Worm (Caenorhabditis elegans) whole organism, young adult: ENCODE results near the gene slc-17.3.

Experiments
- B0019.2 ChIP-seq: fragments of 200-800 bp; sonication (Bioruptor generic); conservative IDR thresholded peaks from 2 replicates; pipeline ENCODE4 v1.3.6; 2022; ENCODE audit warnings: missing genetic modification reagents, missing genetic modification characterization, missing compliant biosample characterization
- B0336.3 ChIP-seq: fragments of 200-800 bp; sonication (Bioruptor generic); IDR thresholded peaks from 2 replicates; pipeline ENCODE4 v1.3.6; 2022; ENCODE audit warnings: missing genetic modification characterization, missing compliant biosample characterization
- C06A6.2 ChIP-seq: fragments of 200-800 bp; sonication (Bioruptor generic); conservative IDR thresholded peaks from 2 replicates; pipeline ENCODE4 v1.3.6; 2022; ENCODE audit warnings: missing genetic modification characterization, missing compliant biosample characterization
- F33H1.4 ChIP-seq: fragments of 200-800 bp; sonication (Bioruptor generic); IDR thresholded peaks from 2 replicates; pipeline ENCODE4 v1.3.6; 2022; ENCODE audit warnings: missing genetic modification reagents, missing genetic modification characterization, missing compliant biosample characterization
- F39B2.1 ChIP-seq: fragments of 200-800 bp; sonication (Bioruptor generic); IDR thresholded peaks from 2 replicates; pipeline ENCODE4 v1.3.6; 2022; ENCODE audit warnings: missing genetic modification reagents, missing genetic modification characterization, missing compliant biosample characterization
- F57A8.1 ChIP-seq: fragments of 200-800 bp; sonication (Bioruptor generic); optimal IDR thresholded peaks from 2 replicates; lab custom pipeline; 2018; ENCODE audit warnings: mild to moderate bottlenecking, missing genetic modification characterization, moderate library complexity, missing compliant biosample characterization
- K12H6.12 ChIP-seq: fragments of 200-800 bp; sonication (Bioruptor generic); optimal IDR thresholded peaks from 2 replicates; lab custom pipeline; 2018; ENCODE audit warnings: mild to moderate bottlenecking, missing genetic modification characterization, missing compliant biosample characterization
- T07F8.4 ChIP-seq: sonication (generic microtip); optimal IDR thresholded peaks from 2 replicates; lab custom pipeline; 2016; ENCODE audit warnings: mild to moderate bottlenecking, missing genetic modification characterization, moderate library complexity, missing compliant biosample characterization
- Y53G8AR.9 ChIP-seq: fragments of 200-800 bp; sonication (Bioruptor generic); conservative IDR thresholded peaks from 2 replicates; pipeline ENCODE4 v1.3.6; 2022; ENCODE audit warnings: missing genetic modification reagents, missing genetic modification characterization, missing compliant biosample characterization
- Y56A3A.18 ChIP-seq: fragments of 200-800 bp; sonication (Bioruptor generic); IDR thresholded peaks from 2 replicates; pipeline ENCODE4 v1.3.6; 2022; ENCODE audit warnings: missing genetic modification reagents, missing genetic modification characterization, missing compliant biosample characterization
- aptf-2 ChIP-seq: fragments of 200-800 bp; sonication (Bioruptor generic); conservative IDR thresholded peaks from 2 replicates; pipeline ENCODE4 v1.3.6; 2022; ENCODE audit warnings: missing genetic modification reagents, missing genetic modification characterization, missing compliant biosample characterization
- athp-1 ChIP-seq: sonication (generic microtip); optimal IDR thresholded peaks from 2 replicates; lab custom pipeline; 2017; ENCODE audit warnings: mild to moderate bottlenecking, missing genetic modification characterization, missing compliant biosample characterization
- bed-2 ChIP-seq: fragments of 200-800 bp; sonication (Bioruptor generic); IDR thresholded peaks from 2 replicates; pipeline ENCODE4 v1.3.6; 2022; ENCODE audit warnings: missing genetic modification reagents, missing genetic modification characterization, missing compliant biosample characterization
- ccch-3 ChIP-seq: fragments of 200-800 bp; sonication (Bioruptor generic); optimal IDR thresholded peaks from 2 replicates; lab custom pipeline; 2018; ENCODE audit warnings: mild to moderate bottlenecking, missing genetic modification characterization, missing compliant biosample characterization
- ceh-27 ChIP-seq: fragments of 200-800 bp; sonication (Bioruptor generic); optimal IDR thresholded peaks from 2 replicates; lab custom pipeline; 2018; ENCODE audit warnings: mild to moderate bottlenecking, missing genetic modification characterization, moderate library complexity, missing compliant biosample characterization
- chd-7 ChIP-seq: sonication (generic microtip); optimal IDR thresholded peaks from 2 replicates; lab custom pipeline; 2016; ENCODE audit warnings: mild to moderate bottlenecking, missing genetic modification characterization, moderate library complexity, missing compliant biosample characterization
- dox-1 ChIP-seq: fragments of 200-800 bp; sonication (Bioruptor generic); IDR thresholded peaks from 2 replicates; pipeline ENCODE4 v1.3.6; 2022; ENCODE audit warnings: missing genetic modification reagents, missing genetic modification characterization, missing compliant biosample characterization
- dpl-1 ChIP-seq: fragments of 150-350 bp; optimal IDR thresholded peaks from 2 replicates; lab custom pipeline; 2014; ENCODE audit warnings: missing biosample characterization, missing genetic modification reagents, missing genetic modification characterization
- efl-1 ChIP-seq: fragments of 150-350 bp; optimal IDR thresholded peaks from 2 replicates; lab custom pipeline; 2014; ENCODE audit warnings: missing biosample characterization, missing genetic modification reagents, missing genetic modification characterization
- egrh-3 ChIP-seq: fragments of 200-800 bp; sonication (Bioruptor generic); IDR thresholded peaks from 2 replicates; pipeline ENCODE4 v1.3.6; 2022; ENCODE audit warnings: missing genetic modification reagents, missing genetic modification characterization, missing compliant biosample characterization
- fkh-3 ChIP-seq: sonication (generic microtip); optimal IDR thresholded peaks from 2 replicates; lab custom pipeline; 2016; ENCODE audit warnings: mild to moderate bottlenecking, missing genetic modification characterization, missing compliant biosample characterization
- hrde-1 ChIP-seq: sonication (generic microtip); optimal IDR thresholded peaks from 2 replicates; lab custom pipeline; 2016; ENCODE audit warnings: missing genetic modification characterization, mild to moderate bottlenecking, missing compliant biosample characterization, moderate library complexity, missing genotype, missing genetic modification reagents, borderline replicate concordance
- hsf-1 ChIP-seq: fragments of 200-800 bp; sonication (Bioruptor generic); IDR thresholded peaks from 2 replicates; pipeline ENCODE4 v1.3.6; 2022; ENCODE audit warnings: missing genetic modification reagents, missing genetic modification characterization, missing compliant biosample characterization
- lag-1 ChIP-seq: fragments of 200-800 bp; sonication (Bioruptor generic); IDR thresholded peaks from 2 replicates; pipeline ENCODE4 v1.3.6; 2022; ENCODE audit warnings: missing genetic modification reagents, missing genetic modification characterization, missing compliant biosample characterization
- lin-26 ChIP-seq: fragments of 200-800 bp; sonication (Bioruptor generic); IDR thresholded peaks from 2 replicates; pipeline ENCODE4 v1.3.6; 2022; ENCODE audit warnings: missing genetic modification reagents, missing genetic modification characterization, missing compliant biosample characterization
- lin-54 ChIP-seq: fragments of 200-800 bp; sonication (Bioruptor generic); optimal IDR thresholded peaks from 2 replicates; lab custom pipeline; 2018; ENCODE audit warnings: mild to moderate bottlenecking, missing genetic modification characterization, missing compliant biosample characterization
- lsl-1 ChIP-seq: fragments of 200-800 bp; sonication (Bioruptor generic); optimal IDR thresholded peaks from 2 replicates; lab custom pipeline; 2018; ENCODE audit warnings: mild to moderate bottlenecking, missing genetic modification characterization, moderate library complexity, missing compliant biosample characterization
- lsy-27 ChIP-seq: sonication (generic microtip); optimal IDR thresholded peaks from 2 replicates; lab custom pipeline; 2017; ENCODE audit warnings: missing genetic modification characterization, mild to moderate bottlenecking, missing compliant biosample characterization, antibody characterized with exemption, missing genotype, borderline replicate concordance; ENCODE audit not compliant: insufficient read depth
- madf-10 ChIP-seq: sonication (generic microtip); optimal IDR thresholded peaks from 2 replicates; lab custom pipeline; 2016; ENCODE audit warnings: mild to moderate bottlenecking, missing genetic modification characterization, missing compliant biosample characterization
- mes-4 ChIP-seq: sonication (generic microtip); optimal IDR thresholded peaks from 2 replicates; lab custom pipeline; 2016; ENCODE audit warnings: missing genotype, missing genetic modification characterization, missing compliant biosample characterization
- mxl-1 ChIP-seq: sonication (generic microtip); optimal IDR thresholded peaks from 2 replicates; lab custom pipeline; 2016; ENCODE audit warnings: missing genetic modification characterization, missing compliant biosample characterization
- nfya-1 ChIP-seq: sonication (generic microtip); optimal IDR thresholded peaks from 2 replicates; lab custom pipeline; 2017; ENCODE audit warnings: antibody characterized with exemption, missing compliant biosample characterization, missing genetic modification characterization, borderline replicate concordance; ENCODE audit not compliant: insufficient read depth
- nfyb-1 ChIP-seq: fragments of 200-800 bp; sonication (Bioruptor generic); IDR thresholded peaks from 2 replicates; pipeline ENCODE4 v1.3.6; 2022; ENCODE audit warnings: missing genetic modification reagents, missing genetic modification characterization, missing compliant biosample characterization
- nhr-120 ChIP-seq: fragments of 200-800 bp; sonication (Bioruptor generic); IDR thresholded peaks from 2 replicates; pipeline ENCODE4 v1.3.6; 2022; ENCODE audit warnings: missing genetic modification characterization, missing compliant biosample characterization
- nhr-179 ChIP-seq: sonication (generic microtip); optimal IDR thresholded peaks from 2 replicates; lab custom pipeline; 2016; ENCODE audit warnings: mild to moderate bottlenecking, missing genetic modification characterization, missing compliant biosample characterization
- pbrm-1 ChIP-seq: fragments of 200-800 bp; sonication (Bioruptor generic); IDR thresholded peaks from 2 replicates; pipeline ENCODE4 v1.3.6; 2022; ENCODE audit warnings: missing genetic modification reagents, missing genetic modification characterization, missing compliant biosample characterization
- pha-4 ChIP-seq: fragments of 150-350 bp; sonication (generic microtip); optimal IDR thresholded peaks from 2 replicates; lab custom pipeline; 2014; ENCODE audit warnings: missing biosample characterization, missing genetic modification reagents, missing genetic modification characterization
- repo-1 ChIP-seq: sonication (generic microtip); optimal IDR thresholded peaks from 2 replicates; lab custom pipeline; 2017; ENCODE audit warnings: mild to moderate bottlenecking, missing genetic modification characterization, missing compliant biosample characterization
- tlf-1 ChIP-seq: fragments of 200-800 bp; sonication (Bioruptor generic); optimal IDR thresholded peaks from 2 replicates; lab custom pipeline; 2018; ENCODE audit warnings: mild to moderate bottlenecking, missing genetic modification characterization, missing compliant biosample characterization
- unc-62 ChIP-seq: fragments of 150-350 bp; optimal IDR thresholded peaks from 2 replicates; lab custom pipeline; 2014; ENCODE audit warnings: missing biosample characterization, missing genetic modification reagents, missing genetic modification characterization
- xnd-1 ChIP-seq: sonication (generic microtip); optimal IDR thresholded peaks from 2 replicates; lab custom pipeline; 2016; ENCODE audit warnings: missing genotype, missing genetic modification reagents, missing genetic modification characterization, missing compliant biosample characterization
- zfh-2 ChIP-seq: fragments of 200-800 bp; sonication (Bioruptor generic); conservative IDR thresholded peaks from 2 replicates; pipeline ENCODE4 v1.3.6; 2022; ENCODE audit warnings: missing genetic modification reagents, missing genetic modification characterization, missing compliant biosample characterization
- zim-3 ChIP-seq: sonication (generic microtip); optimal IDR thresholded peaks from 2 replicates; lab custom pipeline; 2017; ENCODE audit warnings: mild to moderate bottlenecking, missing genetic modification characterization, moderate library complexity, missing compliant biosample characterization
- ztf-18 ChIP-seq: sonication (generic microtip); optimal IDR thresholded peaks from 2 replicates; lab custom pipeline; 2016; ENCODE audit warnings: missing genotype, mild to moderate bottlenecking, missing genetic modification characterization, missing compliant biosample characterization
- ztf-3 ChIP-seq: fragments of 200-800 bp; sonication (Bioruptor generic); optimal IDR thresholded peaks from 2 replicates; lab custom pipeline; 2018; ENCODE audit warnings: mild to moderate bottlenecking, missing genetic modification characterization, missing compliant biosample characterization
- ztf-6 ChIP-seq: fragments of 200-800 bp; sonication (Bioruptor generic); IDR thresholded peaks from 2 replicates; pipeline ENCODE4 v1.3.6; 2022; ENCODE audit warnings: missing genetic modification reagents, missing genetic modification characterization, missing compliant biosample characterization

slc-17.3 gene

DNA sequence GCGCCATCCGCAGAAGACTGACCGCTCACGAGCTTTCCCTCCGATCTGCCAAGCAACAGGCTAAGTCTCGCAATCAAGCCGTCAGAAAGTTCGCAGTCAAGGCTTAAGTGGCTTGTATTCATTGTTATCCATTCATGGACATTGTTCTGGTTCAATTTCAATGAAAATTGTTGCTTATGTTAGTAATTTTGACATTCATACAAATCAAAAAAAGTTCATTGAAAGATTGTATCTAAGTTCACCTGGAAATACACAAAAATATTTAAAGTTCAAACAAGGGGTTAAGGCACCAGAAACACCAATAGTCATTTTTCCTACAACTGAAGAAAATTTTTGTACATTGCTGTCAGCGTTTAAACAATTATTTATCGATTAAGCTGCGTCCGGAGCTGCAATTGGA is 9.6 kb downstream of the slc-17.3 start (continued):
- TF ChIP-seq F39B2.1 (GFP tag; lab: Robert Waterston, UW) (peak; percentile 48; the same call in 1 of the 2 replicates), pbrm-1 (peak; percentile 66; the same call in 1 of the 2 replicates), lin-26 (peak; percentile 77), chd-7 (tag; lab: Kevin White, UChicago) (no peak), mxl-1 (tag; lab: Kevin White, UChicago) (no peak), tlf-1 (peak; percentile 64), B0336.3 (GFP tag; lab: Robert Waterston, UW) (peak; percentile 82), Y53G8AR.9 (GFP tag; lab: Robert Waterston, UW) (peak; percentile 53; the same call in 1 of the 2 replicates), C06A6.2 (GFP tag; lab: Robert Waterston, UW) (no peak), K12H6.12 (tag; lab: Kevin White, UChicago) (no peak)

DNA sequence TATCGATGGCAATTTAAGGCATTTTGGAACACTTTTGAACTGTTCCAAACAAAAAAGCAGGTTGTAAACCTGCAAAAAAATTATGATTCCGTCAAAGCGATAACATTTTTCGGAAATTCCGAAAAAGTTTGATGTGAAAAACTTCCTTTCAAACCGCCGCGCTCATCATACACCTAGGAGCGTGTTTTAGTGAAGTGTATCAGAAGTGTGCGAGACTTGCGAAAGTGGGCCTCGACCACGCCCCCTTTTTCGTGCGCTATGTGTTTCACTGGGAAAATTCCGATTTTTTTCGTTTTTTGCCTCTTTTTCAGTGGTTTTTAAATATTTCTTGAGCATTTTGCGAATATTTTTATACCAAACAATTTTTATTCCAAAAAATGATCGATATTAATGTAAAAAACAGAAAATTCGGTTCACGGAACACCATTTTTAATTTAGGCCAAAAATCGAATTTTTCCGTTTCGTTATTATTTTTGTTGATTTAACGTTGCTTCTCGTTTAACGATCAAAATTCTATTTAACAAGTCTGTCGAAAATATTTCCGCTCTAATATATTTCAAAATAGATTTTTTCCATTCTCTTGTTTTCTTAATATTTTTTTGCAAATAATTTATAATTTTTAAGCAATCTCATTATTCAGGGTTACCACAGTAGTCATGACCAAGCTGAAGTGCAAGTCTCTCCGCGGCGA is 10.4 kb downstream of the slc-17.3 start, which contains the start of gene rpl-35:
Gene rpl-35 (plus strand): TSS at position 641 of the 691 bp plus-strand sequence.
- TF ChIP-seq dox-1 (GFP tag; lab: Robert Waterston, UW), result peak; percentile 100
- peak; percentile 100 for TF ChIP-seq dpl-1 (GFP tag; lab: Kevin White, UChicago)
- peak; percentile 85 for TF ChIP-seq ccch-3 (GFP tag; lab: Kevin White, UChicago)
- no peak for TF ChIP-seq nfya-1 (tag; lab: Kevin White, UChicago)
- peak; percentile 75 for TF ChIP-seq mes-4
- peak; percentile 99 for TF ChIP-seq nfyb-1
- peak; percentile 100 for TF ChIP-seq lin-54 (GFP tag; lab: Kevin White, UChicago)
- peak; percentile 99 for TF ChIP-seq B0019.2
- TF ChIP-seq repo-1 (tag; lab: Kevin White, UChicago), result peak; percentile 99
- TF ChIP-seq lsy-27 (tag; lab: Kevin White, UChicago), result peak; percentile 86
- TF ChIP-seq F57A8.1 (GFP tag; lab: Kevin White, UChicago), result peak; percentile 91
- no peak for TF ChIP-seq nhr-179 (tag; lab: Kevin White, UChicago)
- TF ChIP-seq hsf-1, result peak; percentile 93
- TF ChIP-seq efl-1 (GFP tag; lab: Kevin White, UChicago), result peak; percentile 99
- TF ChIP-seq athp-1 (tag; lab: Kevin White, UChicago), result peak; percentile 100
- peak; percentile 85 for TF ChIP-seq egrh-3
- peak; percentile 73 for TF ChIP-seq fkh-3
- peak; percentile 98 for TF ChIP-seq ztf-6
- peak; percentile 100 for TF ChIP-seq ceh-27 (GFP tag; lab: Kevin White, UChicago)
- TF ChIP-seq F33H1.4 (GFP tag; lab: Robert Waterston, UW), result peak; percentile 96
- peak; percentile 100 for TF ChIP-seq B0336.3 (GFP tag; lab: Robert Waterston, UW)
- no peak; the same call in 1 of the 2 replicates for TF ChIP-seq zfh-2 (GFP tag; lab: Robert Waterston, UW)
- peak; percentile 91 for TF ChIP-seq T07F8.4 (tag; lab: Kevin White, UChicago)
- peak; percentile 98 for TF ChIP-seq aptf-2 (GFP tag; lab: Robert Waterston, UW)
- peak; percentile 97 for TF ChIP-seq nhr-120
- TF ChIP-seq lin-26, result peak; percentile 97
- peak; percentile 97 for TF ChIP-seq madf-10 (tag; lab: Kevin White, UChicago)
- TF ChIP-seq bed-2 (GFP tag; lab: Robert Waterston, UW), result peak; percentile 97
- TF ChIP-seq lsl-1 (GFP tag; lab: Kevin White, UChicago), result peak; percentile 97
- peak; percentile 93 for TF ChIP-seq ztf-3
- TF ChIP-seq xnd-1, result peak; percentile 89
- TF ChIP-seq unc-62 (GFP tag; lab: Kevin White, UChicago), result peak; percentile 41
- TF ChIP-seq hrde-1 (tag; lab: Kevin White, UChicago), result peak; percentile 95
- TF ChIP-seq pha-4 (tag; lab: Kevin White, UChicago), result peak; percentile 96
- 0 out of 2 replicates have a peak, but pooled peaks have one; percentile 86 for TF ChIP-seq lag-1 (GFP tag; lab: Robert Waterston, UW)
- TF ChIP-seq Y56A3A.18 (GFP tag; lab: Robert Waterston, UW), result peak; percentile 99; the same call in 1 of the 2 replicates
- peak; percentile 92 for TF ChIP-seq ztf-18 (tag; lab: Kevin White, UChicago)
- TF ChIP-seq zim-3 (tag; lab: Kevin White, UChicago), result peak; percentile 87
